Fruit fly (Drosophila melanogaster): ENCODE data around the gene Cpr5C.

DNA sequence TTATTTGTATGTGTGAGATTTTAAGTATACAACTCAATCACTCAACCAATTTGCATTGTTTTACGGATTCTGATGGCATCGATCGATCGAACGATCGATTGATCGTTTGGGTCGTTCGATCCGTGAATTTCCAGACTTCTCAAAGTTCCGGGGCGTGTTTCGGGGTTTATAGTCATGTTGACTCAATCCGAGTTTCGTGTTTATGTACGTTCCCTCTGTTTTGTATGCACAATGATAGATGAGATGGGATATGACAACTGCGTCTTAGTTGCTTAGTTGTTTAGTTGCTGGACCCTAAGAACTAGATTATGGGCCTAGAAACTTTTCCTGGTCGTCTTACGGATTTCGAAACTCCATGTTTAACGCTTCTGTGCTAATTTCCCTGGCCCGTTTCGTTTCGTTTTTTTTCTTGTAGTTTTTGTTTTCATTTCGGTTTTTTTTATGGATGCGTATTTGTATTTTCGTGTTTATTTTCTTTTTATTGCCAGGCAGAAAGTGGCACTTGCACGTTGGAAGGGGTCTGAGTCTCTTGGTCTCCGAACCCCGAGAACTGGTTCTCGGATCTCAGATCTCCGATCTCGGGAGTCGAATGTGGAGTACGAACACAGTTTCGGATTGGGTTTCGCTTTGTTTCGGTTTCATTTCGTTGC lies 35.8 kb upstream of the Cpr5C start:
- no peak for TF ChIP-seq usp (GFP tag; optimal IDR thresholded peaks at IDR 0.05)
- TF ChIP-seq CG8478 (optimal IDR thresholded peaks at IDR 0.05), result no peak
- no peak for TF ChIP-seq pan (optimal IDR thresholded peaks at IDR 0.05)
- no peak for TF ChIP-seq psq (optimal IDR thresholded peaks at IDR 0.05)
